Worm (Caenorhabditis elegans) whole organism, L3 larva: ENCODE data around the gene C31B8.7.
"Not testable (repeated sequence)": the region's sequence is repeated elsewhere in the genome, so short reads cannot be mapped to it uniquely, and the experiment has no call there.

Experiments
- ZK546.5 ChIP-seq: sonication (generic microtip); optimal IDR thresholded peaks from 2 replicates; lab custom pipeline; 2017; ENCODE audit warnings: missing biosample characterization, missing genetic modification characterization
- aly-2 ChIP-seq: fragments of 150-350 bp; optimal IDR thresholded peaks from 2 replicates; lab custom pipeline; 2014; ENCODE audit warnings: missing biosample characterization, missing genetic modification characterization
- ceh-28 ChIP-seq: fragments of 150-350 bp; optimal IDR thresholded peaks from 2 replicates; lab custom pipeline; 2014; ENCODE audit warnings: missing biosample characterization, missing genetic modification reagents, missing genetic modification characterization
- ceh-82 ChIP-seq: fragments of 150-350 bp; optimal IDR thresholded peaks from 2 replicates; lab custom pipeline; 2014; ENCODE audit warnings: missing biosample characterization, missing genetic modification characterization
- ceh-9 ChIP-seq: sonication (generic microtip); optimal IDR thresholded peaks from 2 replicates; lab custom pipeline; 2018; ENCODE audit warnings: missing biosample characterization, missing genetic modification characterization
- daf-12 ChIP-seq: fragments of 150-350 bp; optimal IDR thresholded peaks from 2 replicates; lab custom pipeline; 2014; ENCODE audit warnings: missing biosample characterization, missing genetic modification reagents, missing genetic modification characterization
- egl-27 ChIP-seq: sonication (generic microtip); optimal IDR thresholded peaks from 4 replicates; lab custom pipeline; 2017; ENCODE audit warnings: missing biosample characterization, missing genetic modification reagents, missing genetic modification characterization
- elt-2 ChIP-seq: sonication (generic microtip); optimal IDR thresholded peaks from 2 replicates; lab custom pipeline; 2016; ENCODE audit warnings: missing genetic modification reagents, mild to moderate bottlenecking, missing genetic modification characterization, missing compliant biosample characterization
- eor-1 ChIP-seq, 2 experiments: fragments of 150-350 bp; optimal IDR thresholded peaks; 2 replicates each; lab custom pipeline; 2014 to 2018; ENCODE audit warnings: missing biosample characterization in 2 of 2, missing genetic modification characterization in 2 of 2
- fkh-10 ChIP-seq: sonication (generic microtip); optimal IDR thresholded peaks from 2 replicates; lab custom pipeline; 2017; ENCODE audit warnings: missing biosample characterization, missing genetic modification reagents, missing genetic modification characterization
- fos-1 ChIP-seq: fragments of 150-350 bp; optimal IDR thresholded peaks from 2 replicates; lab custom pipeline; 2014; ENCODE audit warnings: missing biosample characterization, missing genetic modification characterization
- jun-1 ChIP-seq: fragments of 150-350 bp; optimal IDR thresholded peaks from 2 replicates; lab custom pipeline; 2014; ENCODE audit warnings: missing biosample characterization, missing genetic modification reagents, missing genetic modification characterization
- lin-15B ChIP-seq: fragments of 150-350 bp; optimal IDR thresholded peaks from 2 replicates; lab custom pipeline; 2014; ENCODE audit warnings: missing biosample characterization, missing genetic modification characterization
- lsy-12 ChIP-seq: sonication (generic microtip); optimal IDR thresholded peaks from 2 replicates; lab custom pipeline; 2016; ENCODE audit warnings: mild to moderate bottlenecking, missing genetic modification characterization, missing compliant biosample characterization
- nfya-1 ChIP-seq: sonication (generic microtip); optimal IDR thresholded peaks from 2 replicates; lab custom pipeline; 2017; ENCODE audit warnings: missing genetic modification characterization, mild to moderate bottlenecking, missing compliant biosample characterization, antibody characterized with exemption, moderate library complexity; ENCODE audit not compliant: insufficient read depth
- nhr-11 ChIP-seq: fragments of 150-350 bp; optimal IDR thresholded peaks from 2 replicates; lab custom pipeline; 2014; ENCODE audit warnings: missing biosample characterization, missing genetic modification characterization
- nhr-23 ChIP-seq: fragments of 150-350 bp; optimal IDR thresholded peaks from 2 replicates; lab custom pipeline; 2014; ENCODE audit warnings: missing biosample characterization, missing genetic modification reagents, missing genetic modification characterization
- nhr-237 ChIP-seq: fragments of 150-350 bp; optimal IDR thresholded peaks from 2 replicates; lab custom pipeline; 2014; ENCODE audit warnings: missing biosample characterization, missing genetic modification characterization
- nhr-25 ChIP-seq: sonication (generic microtip); optimal IDR thresholded peaks from 2 replicates; lab custom pipeline; 2017; ENCODE audit warnings: missing biosample characterization, missing genetic modification characterization
- nhr-28 ChIP-seq: fragments of 150-350 bp; optimal IDR thresholded peaks from 2 replicates; lab custom pipeline; 2014; ENCODE audit warnings: missing biosample characterization, missing genetic modification characterization
- nhr-43 ChIP-seq: sonication (generic microtip); optimal IDR thresholded peaks from 2 replicates; lab custom pipeline; 2016; ENCODE audit warnings: mild to moderate bottlenecking, missing genetic modification characterization, missing compliant biosample characterization; ENCODE audit not compliant: poor library complexity, severe bottlenecking
- nhr-67 ChIP-seq: fragments of 150-350 bp; optimal IDR thresholded peaks from 2 replicates; lab custom pipeline; 2014; ENCODE audit warnings: missing biosample characterization, missing genetic modification characterization
- nhr-76 ChIP-seq: fragments of 150-350 bp; sonication (generic microtip); optimal IDR thresholded peaks from 5 replicates; lab custom pipeline; 2014; ENCODE audit warnings: missing biosample characterization, missing genetic modification characterization
- nhr-77 ChIP-seq: fragments of 150-350 bp; optimal IDR thresholded peaks from 2 replicates; lab custom pipeline; 2014; ENCODE audit warnings: missing biosample characterization, missing genetic modification characterization
- pqm-1 ChIP-seq: fragments of 150-350 bp; optimal IDR thresholded peaks from 2 replicates; lab custom pipeline; 2017; ENCODE audit warnings: missing biosample characterization, missing genetic modification characterization, inconsistent platforms
- sea-2 ChIP-seq: fragments of 150-350 bp; sonication (generic microtip); optimal IDR thresholded peaks from 4 replicates; lab custom pipeline; 2014; ENCODE audit warnings: missing biosample characterization, missing genetic modification reagents, missing genetic modification characterization
- skn-1 ChIP-seq: fragments of 150-350 bp; optimal IDR thresholded peaks from 2 replicates; lab custom pipeline; 2014; ENCODE audit warnings: missing biosample characterization, missing genetic modification characterization
- snpc-4 ChIP-seq: fragments of 150-350 bp; optimal IDR thresholded peaks from 2 replicates; lab custom pipeline; 2014; ENCODE audit warnings: missing biosample characterization, missing genetic modification characterization
- unc-39 ChIP-seq: sonication (generic microtip); optimal IDR thresholded peaks from 4 replicates; lab custom pipeline; 2017; ENCODE audit warnings: missing biosample characterization, missing genetic modification characterization
- unc-62 ChIP-seq: fragments of 150-350 bp; sonication (generic microtip); optimal IDR thresholded peaks from 4 replicates; lab custom pipeline; 2014; ENCODE audit warnings: missing biosample characterization, missing genetic modification reagents, missing genetic modification characterization
- ztf-4 ChIP-seq: fragments of 150-350 bp; optimal IDR thresholded peaks from 2 replicates; lab custom pipeline; 2014; ENCODE audit warnings: missing biosample characterization, missing genetic modification characterization

Gene C31B8.7

ce11 chrV:2903227-2903626 lies at the start of gene C31B8.7:
C31B8.7 (minus strand) TSS chrV:2903327.
- no peak for TF ChIP-seq jun-1

ce11 chrV:2952102-2952501 lies 49.0 kb upstream of the C31B8.7 start, which contains the start of gene srw-122:
srw-122 (minus strand) TSS chrV:2952202.
- not testable (repeated sequence) for TF ChIP-seq ceh-82, lsy-12, daf-12 (tag; lab: Kevin White, UChicago)

- TF ChIP-seq daf-12 (tag; lab: Kevin White, UChicago) (no peak), eor-1 (tag; optimal IDR thresholded peaks at IDR 0.05; lab: Kevin White, UChicago) (no peak), nhr-237 (tag; lab: Kevin White, UChicago) (no peak), skn-1 (tag; lab: Kevin White, UChicago) (no peak), pqm-1 (tag; lab: Kevin White, UChicago) (no peak), nhr-67 (tag; lab: Kevin White, UChicago) (no peak), nhr-25 (tag; lab: Kevin White, UChicago) (no peak)
Measured at ce11 chrV:2945602-2946001, 42.5 kb upstream of the C31B8.7 start, which contains the start of gene srh-87. srh-87 (minus strand) TSS chrV:2945702.

- TF ChIP-seq snpc-4 (tag; lab: Kevin White, UChicago) (no peak), jun-1 (no peak), ztf-4 (no peak), unc-62 (GFP tag; lab: Kevin White, UChicago) (no peak), nhr-43 (tag; lab: Kevin White, UChicago) (no peak), nfya-1 (tag; lab: Kevin White, UChicago) (no peak), sea-2 (GFP tag; lab: Kevin White, UChicago) (no peak), lin-15B (tag; lab: Kevin White, UChicago) (no peak), nhr-76 (tag; lab: Kevin White, UChicago) (no peak), aly-2 (no peak)
Measured at ce11 chrV:2943859-2944258, 40.7 kb upstream of the C31B8.7 start, which contains the start of gene srw-137. srw-137 (minus strand) TSS chrV:2943959.

ce11 chrV:2942247-2942646 lies 39.1 kb upstream of the C31B8.7 start:
- TF ChIP-seq fos-1 (no peak), aly-2 (no peak), daf-12 (tag; lab: Kevin White, UChicago) (no peak), ceh-82 (tag; lab: Kevin White, UChicago) (no peak), ceh-9 (tag; lab: Kevin White, UChicago) (no peak), jun-1 (no peak), nhr-28 (no peak), nhr-43 (tag; lab: Kevin White, UChicago) (no peak), snpc-4 (tag; lab: Kevin White, UChicago) (no peak)

ce11 chrV:2941405-2941804 lies 38.3 kb upstream of the C31B8.7 start, which contains the start of gene srw-143:
srw-143 (minus strand) TSS chrV:2941505.
- TF ChIP-seq nhr-237 (tag; lab: Kevin White, UChicago), result no peak
- no peak for TF ChIP-seq jun-1
- TF ChIP-seq nhr-76 (tag; lab: Kevin White, UChicago), result no peak
- TF ChIP-seq nhr-11 (tag; lab: Kevin White, UChicago), result no peak
- no peak for TF ChIP-seq ZK546.5
- TF ChIP-seq nhr-67 (tag; lab: Kevin White, UChicago), result no peak
- no peak for TF ChIP-seq snpc-4 (tag; lab: Kevin White, UChicago)
- no peak for TF ChIP-seq fkh-10
- TF ChIP-seq pqm-1 (tag; lab: Kevin White, UChicago), result no peak
- no peak for TF ChIP-seq ceh-9 (tag; lab: Kevin White, UChicago)
- no peak for TF ChIP-seq ceh-28 (tag; lab: Kevin White, UChicago)
- TF ChIP-seq lsy-12 (tag; lab: Kevin White, UChicago), result no peak
- no peak for TF ChIP-seq skn-1 (tag; lab: Kevin White, UChicago)
- no peak for TF ChIP-seq nhr-28

- TF ChIP-seq nhr-77, result no peak
- no peak for TF ChIP-seq lin-15B (tag; lab: Kevin White, UChicago)
- TF ChIP-seq nhr-25 (tag; lab: Kevin White, UChicago), result no peak
- no peak for TF ChIP-seq egl-27 (tag; lab: Kevin White, UChicago)
- no peak for TF ChIP-seq elt-2 (tag; lab: Kevin White, UChicago)
- no peak for TF ChIP-seq unc-39 (tag; lab: Kevin White, UChicago)
- TF ChIP-seq nhr-23 (tag; lab: Kevin White, UChicago), result no peak
- no peak for TF ChIP-seq nfya-1 (tag; lab: Kevin White, UChicago)
- no peak for TF ChIP-seq nhr-237 (tag; lab: Kevin White, UChicago)
Measured at ce11 chrV:2938497-2938896, 35.4 kb upstream of the C31B8.7 start, which contains the start of gene srw-141. srw-141 (minus strand) TSS chrV:2938597.
